Fruit fly (Drosophila melanogaster): ENCODE results near the gene TfIIS.

The TfIIS gene

dm6 chr2L:15016031-15016430, 44.5 kb downstream of the TfIIS start, which contains the start of gene GABA-B-R1:
Gene GABA-B-R1 (plus strand): TSS chr2L:15016331.
- TF ChIP-seq psq (optimal IDR thresholded peaks at IDR 0.05), result no peak
- TF ChIP-seq pan (optimal IDR thresholded peaks at IDR 0.05), result no peak
- no peak for TF ChIP-seq EcR (GFP tag; optimal IDR thresholded peaks at IDR 0.05)
- no peak for TF ChIP-seq usp (GFP tag; optimal IDR thresholded peaks at IDR 0.05)
- TF ChIP-seq Dll (optimal IDR thresholded peaks at IDR 0.05), result no peak
- TF ChIP-seq CG8478 (optimal IDR thresholded peaks at IDR 0.05), result no peak

dm6 chr2L:15013523-15013922, 47.0 kb downstream of the TfIIS start:
- TF ChIP-seq psq (optimal IDR thresholded peaks at IDR 0.05) (no peak), Dll (optimal IDR thresholded peaks at IDR 0.05) (no peak), usp (GFP tag; optimal IDR thresholded peaks at IDR 0.05) (no peak), CG8478 (optimal IDR thresholded peaks at IDR 0.05) (no peak), EcR (GFP tag; optimal IDR thresholded peaks at IDR 0.05) (no peak), pan (optimal IDR thresholded peaks at IDR 0.05) (no peak)

- TF ChIP-seq pan (optimal IDR thresholded peaks at IDR 0.05) (no peak), CG8478 (optimal IDR thresholded peaks at IDR 0.05) (no peak), Dll (optimal IDR thresholded peaks at IDR 0.05) (no peak), psq (optimal IDR thresholded peaks at IDR 0.05) (no peak), usp (GFP tag; optimal IDR thresholded peaks at IDR 0.05) (no peak), EcR (GFP tag; optimal IDR thresholded peaks at IDR 0.05) (no peak)
Measured at dm6 chr2L:15011779-15012178, 48.8 kb downstream of the TfIIS start.

dm6 chr2L:15009703-15010102, 50.9 kb downstream of the TfIIS start, which contains the start of the genes THG and Rnmt:
Gene THG (minus strand): TSS chr2L:15009724.
Gene Rnmt (plus strand): TSS chr2L:15009939.
- TF ChIP-seq Dll (optimal IDR thresholded peaks at IDR 0.05) (no peak), CG8478 (optimal IDR thresholded peaks at IDR 0.05) (no peak), pan (optimal IDR thresholded peaks at IDR 0.05) (no peak), usp (GFP tag; optimal IDR thresholded peaks at IDR 0.05) (no peak), EcR (GFP tag; optimal IDR thresholded peaks at IDR 0.05) (no peak), psq (optimal IDR thresholded peaks at IDR 0.05) (no peak)

All from whole organism.